Fruit fly (Drosophila melanogaster) whole organism, wandering third instar larva: ENCODE measurements around the gene HDAC3.

Experiments used
- Abd-B ChIP-seq: fragments of >200 bp; optimal IDR thresholded peaks from 2 replicates; lab custom pipeline; 2017; ENCODE audit warnings: missing biosample characterization, missing genetic modification characterization
- CG32264 ChIP-seq: fragments of 200-800 bp; sonication (Bioruptor generic); optimal IDR thresholded peaks from 2 replicates; lab custom pipeline; 2016; ENCODE audit warnings: missing biosample characterization, missing genetic modification characterization
- CG9705 ChIP-seq: fragments of 200-800 bp; sonication (Bioruptor generic); optimal IDR thresholded peaks from 2 replicates; lab custom pipeline; 2018; ENCODE audit warnings: missing biosample characterization, mild to moderate bottlenecking, missing genetic modification characterization
- CrebA ChIP-seq: fragments of 200-800 bp; sonication (Bioruptor generic); optimal IDR thresholded peaks from 2 replicates; lab custom pipeline; 2016; ENCODE audit warnings: missing biosample characterization, mild to moderate bottlenecking, missing genetic modification characterization, borderline replicate concordance
- Dfd ChIP-seq: fragments of >200 bp; optimal IDR thresholded peaks from 2 replicates; lab custom pipeline; 2017; ENCODE audit warnings: missing biosample characterization, missing genetic modification characterization
- Dif ChIP-seq: fragments of 200-275, 200-300 bp; sonication (Bioruptor generic); optimal IDR thresholded peaks from 2 replicates; lab custom pipeline; 2018; ENCODE audit warnings: missing biosample characterization, missing genetic modification characterization; ENCODE audit not compliant: partially characterized antibody
- GATAd ChIP-seq: sonication (Bioruptor generic); optimal IDR thresholded peaks from 2 replicates; lab custom pipeline; 2016; ENCODE audit warnings: missing biosample characterization, missing genetic modification characterization
- HLH106 ChIP-seq: fragments of 200-800 bp; optimal IDR thresholded peaks from 3 replicates; lab custom pipeline; 2019; ENCODE audit warnings: missing biosample characterization, mild to moderate bottlenecking, missing genetic modification characterization, moderate library complexity
- Hnf4 ChIP-seq: fragments of 200-800 bp; sonication (Bioruptor generic); optimal IDR thresholded peaks from 2 replicates; lab custom pipeline; 2016; ENCODE audit warnings: missing biosample characterization, mild to moderate bottlenecking, missing genetic modification characterization
- Hr78 ChIP-seq: fragments of >200 bp; optimal IDR thresholded peaks from 2 replicates; lab custom pipeline; 2017; ENCODE audit warnings: missing biosample characterization, missing genetic modification characterization
- Hr83 ChIP-seq: fragments of 200-300 bp; sonication (Bioruptor generic); optimal IDR thresholded peaks from 2 replicates; lab custom pipeline; 2016; ENCODE audit warnings: missing biosample characterization, mild to moderate bottlenecking, missing genetic modification characterization, moderate library complexity; ENCODE audit not compliant: poor library complexity, severe bottlenecking
- Jra ChIP-seq: sonication (Bioruptor generic); optimal IDR thresholded peaks from 2 replicates; lab custom pipeline; 2016; ENCODE audit warnings: missing biosample characterization, missing genetic modification characterization
- Mio ChIP-seq: sonication (Bioruptor generic); optimal IDR thresholded peaks from 2 replicates; lab custom pipeline; 2016; ENCODE audit warnings: missing biosample characterization, missing genetic modification characterization
- Myc ChIP-seq: fragments of >200 bp; optimal IDR thresholded peaks from 2 replicates; lab custom pipeline; 2017
- N ChIP-seq: fragments of >200 bp; optimal IDR thresholded peaks from 2 replicates; lab custom pipeline; 2018; ENCODE audit warnings: missing biosample characterization, missing external identifiers, missing genetic modification characterization
- OdsH ChIP-seq: fragments of 200-800 bp; sonication (Bioruptor generic); optimal IDR thresholded peaks from 2 replicates; lab custom pipeline; 2016; ENCODE audit warnings: missing biosample characterization, mild to moderate bottlenecking, missing genetic modification characterization
- Rel ChIP-seq, 2 experiments: fragments of 200-800 bp; sonication (Bioruptor generic) in 1 of 2; optimal IDR thresholded peaks; 2 replicates in 1 of 2; 3 replicates in 1 of 2; lab custom pipeline; 2016 to 2019; ENCODE audit warnings: mild to moderate bottlenecking in 2 of 2, missing biosample characterization in 2 of 2, missing genetic modification characterization in 2 of 2, moderate library complexity in 1 of 2
- Sp1 ChIP-seq: fragments of 200-800 bp; sonication (Bioruptor generic); optimal IDR thresholded peaks from 3 replicates; lab custom pipeline; 2019; ENCODE audit warnings: missing biosample characterization, mild to moderate bottlenecking, missing genetic modification characterization, moderate library complexity
- Vsx2 ChIP-seq: fragments of 200-300, 225-300 bp; sonication (Bioruptor generic); optimal IDR thresholded peaks from 2 replicates; lab custom pipeline; 2018; ENCODE audit warnings: missing biosample characterization, missing genetic modification characterization; ENCODE audit not compliant: partially characterized antibody
- br ChIP-seq: fragments of 200-800 bp; sonication (Bioruptor generic); optimal IDR thresholded peaks from 2 replicates; lab custom pipeline; 2016; ENCODE audit warnings: missing biosample characterization, missing genetic modification characterization
- brk ChIP-seq: fragments of 200-800 bp; sonication (Bioruptor generic); optimal IDR thresholded peaks from 2 replicates; lab custom pipeline; 2016; ENCODE audit warnings: missing biosample characterization, mild to moderate bottlenecking, missing genetic modification characterization
- dmrt93B ChIP-seq: fragments of 200-800 bp; sonication (Bioruptor generic); optimal IDR thresholded peaks from 2 replicates; lab custom pipeline; 2018; ENCODE audit warnings: missing biosample characterization, mild to moderate bottlenecking, missing genetic modification characterization
- dsf ChIP-seq: sonication (Bioruptor generic); optimal IDR thresholded peaks from 2 replicates; lab custom pipeline; 2016; ENCODE audit warnings: missing biosample characterization, missing genetic modification characterization, borderline replicate concordance
- ey ChIP-seq: fragments of 200-800 bp; sonication (Bioruptor generic); optimal IDR thresholded peaks from 2 replicates; lab custom pipeline; 2016; ENCODE audit warnings: missing biosample characterization, missing genetic modification characterization
- foxo ChIP-seq, 2 experiments: fragments of 200-800 bp; sonication (Bioruptor generic); optimal IDR thresholded peaks; 2 replicates in 1 of 2; 3 replicates in 1 of 2; lab custom pipeline; 2016 to 2017; ENCODE audit warnings: missing biosample characterization in 2 of 2, missing genetic modification characterization in 2 of 2
- fru ChIP-seq: fragments of 200-800 bp; sonication (Bioruptor generic); optimal IDR thresholded peaks from 3 replicates; lab custom pipeline; 2016; ENCODE audit warnings: missing biosample characterization, mild to moderate bottlenecking, missing genetic modification characterization
- h ChIP-seq: fragments of 200-800 bp; sonication (Bioruptor generic); optimal IDR thresholded peaks from 3 replicates; lab custom pipeline; 2016; ENCODE audit warnings: missing biosample characterization, mild to moderate bottlenecking, missing genetic modification characterization
- jim ChIP-seq: fragments of 175-275, 200-325 bp; sonication (Bioruptor generic); optimal IDR thresholded peaks from 2 replicates; lab custom pipeline; 2016; ENCODE audit warnings: missing biosample characterization, mild to moderate bottlenecking, missing genetic modification characterization
- lola ChIP-seq: fragments of >200 bp; optimal IDR thresholded peaks from 2 replicates; lab custom pipeline; 2017; ENCODE audit warnings: missing biosample characterization, missing genetic modification characterization
- pan ChIP-seq: fragments of >200 bp; optimal IDR thresholded peaks from 2 replicates; lab custom pipeline; 2017
- psq ChIP-seq: fragments of 200-800 bp; sonication (Bioruptor generic); optimal IDR thresholded peaks from 3 replicates; lab custom pipeline; 2017; ENCODE audit warnings: missing biosample characterization, mild to moderate bottlenecking, missing genetic modification characterization, moderate library complexity
- rgr ChIP-seq: fragments of 200-800 bp; sonication (Bioruptor generic); optimal IDR thresholded peaks from 3 replicates; lab custom pipeline; 2016; ENCODE audit warnings: missing biosample characterization, mild to moderate bottlenecking, missing genetic modification characterization
- sage ChIP-seq: fragments of 200-800 bp; sonication (Bioruptor generic); optimal IDR thresholded peaks from 2 replicates; lab custom pipeline; 2016; ENCODE audit warnings: missing biosample characterization, mild to moderate bottlenecking, missing genetic modification characterization
- sv ChIP-seq: fragments of 200-800 bp; sonication (Bioruptor generic); optimal IDR thresholded peaks from 3 replicates; lab custom pipeline; 2016; ENCODE audit warnings: missing biosample characterization, missing genetic modification characterization
- tai ChIP-seq: sonication (Bioruptor generic); optimal IDR thresholded peaks from 2 replicates; lab custom pipeline; 2016; ENCODE audit warnings: missing biosample characterization, missing genetic modification characterization
- usp ChIP-seq: fragments of >200 bp; optimal IDR thresholded peaks from 2 replicates; lab custom pipeline; 2017; ENCODE audit warnings: missing biosample characterization, missing genetic modification characterization
- woc ChIP-seq: sonication (Bioruptor generic); optimal IDR thresholded peaks from 2 replicates; lab custom pipeline; 2016; ENCODE audit warnings: missing biosample characterization, mild to moderate bottlenecking, missing genetic modification characterization

Gene HDAC3

DNA sequence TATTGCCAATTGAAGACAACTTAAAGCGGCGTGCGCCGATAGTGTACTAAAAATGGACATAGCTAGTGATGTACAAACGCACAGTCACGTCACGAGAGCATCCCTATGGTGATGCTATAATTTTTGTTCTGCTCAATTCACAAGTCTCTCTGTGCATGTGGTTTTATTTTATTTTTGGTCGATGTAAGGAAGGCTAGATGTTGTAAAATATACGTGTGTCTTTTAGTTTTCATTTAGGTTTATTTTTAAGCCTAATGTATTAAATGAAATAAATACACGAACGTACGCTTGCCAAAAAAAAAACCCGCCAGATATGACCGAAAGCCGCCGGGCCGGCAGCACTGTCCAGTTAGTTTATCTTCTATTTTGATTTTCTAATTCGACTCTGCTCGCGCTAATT, at the start of gene HDAC3, which contains the start of the genes CG45100 and Hcs:
HDAC3 (minus strand) TSS at position 50 of the 400 bp plus-strand sequence.
CG45100 (minus strand) TSS at position 50 of the 400 bp plus-strand sequence.
Hcs (plus strand) TSS at position 349 of the 400 bp plus-strand sequence.
- peak; percentile 22 for TF ChIP-seq sv
- TF ChIP-seq Vsx2 (GFP tag; lab: Kevin White, UChicago), result no peak
- peak; percentile 43 for TF ChIP-seq ey (GFP tag; lab: Kevin White, UChicago)
- TF ChIP-seq psq, result peak; percentile 36
- TF ChIP-seq CG9705 (GFP tag; lab: Kevin White, UChicago), result peak; percentile 19
- no peak for TF ChIP-seq fru
- TF ChIP-seq woc, result peak; percentile 94
- TF ChIP-seq Myc, result peak; percentile 100

- TF ChIP-seq usp (GFP tag; lab: Kevin White, UChicago) (no peak), sage (no peak), lola (GFP tag; lab: Kevin White, UChicago) (no peak), br (GFP tag; lab: Kevin White, UChicago) (no peak), HLH106 (no peak), CrebA (GFP tag; lab: Kevin White, UChicago) (no peak), woc (no peak), pan (lab: Kevin White, UChicago) (no peak), Hr78 (GFP tag; lab: Kevin White, UChicago) (no peak), GATAd (no peak), Sp1 (GFP tag; lab: Kevin White, UChicago) (no peak), N (GFP tag; lab: Kevin White, UChicago) (no peak), jim (GFP tag; lab: Kevin White, UChicago) (no peak), Rel (GFP tag; optimal IDR thresholded peaks at IDR 0.05; lab: Kevin White, UChicago) (no peak), Rel (tag; optimal IDR thresholded peaks at IDR 0.05; lab: Kevin White, UChicago) (no peak), dmrt93B (GFP tag; lab: Kevin White, UChicago) (no peak), OdsH (no peak), psq (no peak), ey (GFP tag; lab: Kevin White, UChicago) (no peak), Hr83 (GFP tag; lab: Kevin White, UChicago) (no peak), rgr (GFP tag; lab: Kevin White, UChicago) (no peak)
These were observed 48.8 kb upstream of the HDAC3 start, which contains the start of the genes CG43845 and Nmdar1 for dm6 chr3R:5523070-5523637. Gene CG43845, minus strand, starts transcription at chr3R:5523120. Gene Nmdar1, minus strand, starts transcription at chr3R:5523328.

- TF ChIP-seq sv, result no peak
- no peak for TF ChIP-seq jim (GFP tag; lab: Kevin White, UChicago)
- no peak for TF ChIP-seq Dif
- TF ChIP-seq, all 38 proteins: peak for 0
These were observed 46.2 kb upstream of the HDAC3 start for dm6 chr3R:5520566-5520965.

- TF ChIP-seq Rel (GFP tag; optimal IDR thresholded peaks at IDR 0.05; lab: Kevin White, UChicago), result no peak
- peak; percentile 67 for TF ChIP-seq Rel (tag; optimal IDR thresholded peaks at IDR 0.05; lab: Kevin White, UChicago)
- TF ChIP-seq usp (GFP tag; lab: Kevin White, UChicago), result no peak
These were observed 45.4 kb upstream of the HDAC3 start for dm6 chr3R:5519789-5520188.

dm6 chr3R:5518627-5519026, 44.2 kb upstream of the HDAC3 start:
- TF ChIP-seq dsf (GFP tag; lab: Kevin White, UChicago) (no peak), Myc (no peak), Abd-B (no peak), CrebA (GFP tag; lab: Kevin White, UChicago) (no peak), Dfd (GFP tag; lab: Kevin White, UChicago) (no peak), Jra (GFP tag; lab: Kevin White, UChicago) (no peak), HLH106 (peak; percentile 48), Hr78 (GFP tag; lab: Kevin White, UChicago) (no peak), brk (GFP tag; lab: Kevin White, UChicago) (no peak), N (GFP tag; lab: Kevin White, UChicago) (no peak), Dif (no peak), OdsH (peak; percentile 39), GATAd (no peak), Hnf4 (GFP tag; lab: Kevin White, UChicago) (no peak), CG32264 (GFP tag; lab: Kevin White, UChicago) (no peak), br (GFP tag; lab: Kevin White, UChicago) (peak; percentile 24), Rel (GFP tag; optimal IDR thresholded peaks at IDR 0.05; lab: Kevin White, UChicago) (no peak), Rel (tag; optimal IDR thresholded peaks at IDR 0.05; lab: Kevin White, UChicago) (no peak), Hr83 (GFP tag; lab: Kevin White, UChicago) (no peak), h (peak; percentile 35), woc (peak; percentile 60), sage (no peak), rgr (GFP tag; lab: Kevin White, UChicago) (peak; percentile 37), Mio (GFP tag; lab: Kevin White, UChicago) (no peak), tai (no peak), Sp1 (GFP tag; lab: Kevin White, UChicago) (no peak), jim (GFP tag; lab: Kevin White, UChicago) (no peak), fru (peak; percentile 55), Vsx2 (GFP tag; lab: Kevin White, UChicago) (no peak), pan (lab: Kevin White, UChicago) (no peak), dmrt93B (GFP tag; lab: Kevin White, UChicago) (peak; percentile 8), ey (GFP tag; lab: Kevin White, UChicago) (peak; percentile 40), foxo (GFP tag; optimal IDR thresholded peaks at IDR 0.05; lab: Kevin White, UChicago) (peak in 1 of 2 experiments; percentile 62), sv (no peak), CG9705 (GFP tag; lab: Kevin White, UChicago) (no peak)
